Worm (Caenorhabditis elegans) whole organism, young adult: ENCODE measurements around the gene srlf-10.

Experiments used
- F52B5.7 ChIP-seq: sonication (generic microtip); optimal IDR thresholded peaks from 2 replicates; lab custom pipeline; 2016; ENCODE audit warnings: mild to moderate bottlenecking, missing genetic modification characterization, missing compliant biosample characterization
- K11D2.4 ChIP-seq: fragments of 200-800 bp; sonication (Bioruptor generic); IDR thresholded peaks from 2 replicates; pipeline ENCODE4 v1.3.6; 2022; ENCODE audit warnings: missing genetic modification reagents, missing genetic modification characterization, missing compliant biosample characterization
- ama-1 ChIP-seq, 3 experiments: fragments of 150-350 bp in 1 of 3; sonication (generic microtip) in 2 of 3; optimal IDR thresholded peaks; 2 replicates each; lab custom pipeline; 2014 to 2018; ENCODE audit warnings: missing biosample characterization in 2 of 3, missing genetic modification characterization in 2 of 3, missing genetic modification reagents in 2 of 3
- bed-1 ChIP-seq: fragments of 200-800 bp; sonication (Bioruptor generic); IDR thresholded peaks from 2 replicates; pipeline ENCODE4 v1.3.6; 2022; ENCODE audit warnings: missing genetic modification reagents, missing genetic modification characterization, missing compliant biosample characterization
- bed-2 ChIP-seq: fragments of 200-800 bp; sonication (Bioruptor generic); IDR thresholded peaks from 2 replicates; pipeline ENCODE4 v1.3.6; 2022; ENCODE audit warnings: missing genetic modification reagents, missing genetic modification characterization, missing compliant biosample characterization
- dpl-1 ChIP-seq: fragments of 150-350 bp; optimal IDR thresholded peaks from 2 replicates; lab custom pipeline; 2014; ENCODE audit warnings: missing biosample characterization, missing genetic modification reagents, missing genetic modification characterization
- ekl-4 ChIP-seq: fragments of 200-800 bp; sonication (Bioruptor generic); IDR thresholded peaks from 2 replicates; pipeline ENCODE4 v1.3.6; 2022; ENCODE audit warnings: missing genetic modification reagents, missing genetic modification characterization, missing compliant biosample characterization
- hmg-1.2 ChIP-seq: fragments of 200-800 bp; sonication (Bioruptor generic); IDR thresholded peaks from 2 replicates; pipeline ENCODE4 v1.3.6; 2022; ENCODE audit warnings: missing genetic modification reagents, missing genetic modification characterization, missing compliant biosample characterization
- hsf-1 ChIP-seq: fragments of 200-800 bp; sonication (Bioruptor generic); IDR thresholded peaks from 2 replicates; pipeline ENCODE4 v1.3.6; 2022; ENCODE audit warnings: missing genetic modification reagents, missing genetic modification characterization, missing compliant biosample characterization
- pha-4 ChIP-seq: fragments of 150-350 bp; sonication (generic microtip); optimal IDR thresholded peaks from 2 replicates; lab custom pipeline; 2014; ENCODE audit warnings: missing biosample characterization, missing genetic modification reagents, missing genetic modification characterization
- sea-2 ChIP-seq: fragments of 200-800 bp; sonication (Bioruptor generic); IDR thresholded peaks from 2 replicates; pipeline ENCODE4 v1.3.6; 2022; ENCODE audit warnings: missing genetic modification characterization, missing compliant biosample characterization
- snpc-3.4 ChIP-seq: sonication (generic microtip); optimal IDR thresholded peaks from 2 replicates; lab custom pipeline; 2017; ENCODE audit warnings: missing genetic modification characterization, mild to moderate bottlenecking, missing compliant biosample characterization, antibody characterized with exemption, moderate library complexity, missing genotype, missing genetic modification reagents
- somi-1 ChIP-seq: fragments of 200-800 bp; sonication (Bioruptor generic); optimal IDR thresholded peaks from 2 replicates; lab custom pipeline; 2018; ENCODE audit warnings: mild to moderate bottlenecking, missing genetic modification characterization, missing compliant biosample characterization
- ztf-26 ChIP-seq: sonication (generic microtip); optimal IDR thresholded peaks from 2 replicates; lab custom pipeline; 2017; ENCODE audit warnings: missing genetic modification characterization, missing compliant biosample characterization

- TF ChIP-seq dpl-1 (GFP tag; lab: Kevin White, UChicago) (no peak), sea-2 (GFP tag; lab: Robert Waterston, UW) (no peak), snpc-3.4 (tag; lab: Kevin White, UChicago) (no peak), ztf-26 (tag; lab: Kevin White, UChicago) (no peak), hmg-1.2 (GFP tag; lab: Robert Waterston, UW) (no peak), bed-1 (GFP tag; lab: Robert Waterston, UW) (no peak), hsf-1 (GFP tag; lab: Robert Waterston, UW) (no peak), F52B5.7 (no peak), ekl-4 (no peak), bed-2 (GFP tag; lab: Robert Waterston, UW) (no peak), somi-1 (GFP tag; lab: Kevin White, UChicago) (no peak), K11D2.4 (GFP tag; lab: Robert Waterston, UW) (no peak), pha-4 (no peak), ama-1 (optimal IDR thresholded peaks at IDR 0.05; lab: Kevin White, UChicago) (no peak), ama-1 (GFP tag; optimal IDR thresholded peaks at IDR 0.05; lab: Kevin White, UChicago) (no peak)
Observed at ce11 chrIII:13381684-13382083, 20.3 kb upstream of the srlf-10 start.
